Fruit fly (Drosophila melanogaster) whole organism, wandering third instar larva: ENCODE results near the gene Arp8.

Source experiments
- Mio ChIP-seq: sonication (Bioruptor generic); optimal IDR thresholded peaks from 2 replicates; lab custom pipeline; 2016; ENCODE audit warnings: missing biosample characterization, missing genetic modification characterization
- Myc ChIP-seq: fragments of >200 bp; optimal IDR thresholded peaks from 2 replicates; lab custom pipeline; 2017
- Sp1 ChIP-seq: fragments of 200-800 bp; sonication (Bioruptor generic); optimal IDR thresholded peaks from 3 replicates; lab custom pipeline; 2019; ENCODE audit warnings: missing biosample characterization, mild to moderate bottlenecking, missing genetic modification characterization, moderate library complexity
- dmrt93B ChIP-seq: fragments of 200-800 bp; sonication (Bioruptor generic); optimal IDR thresholded peaks from 2 replicates; lab custom pipeline; 2018; ENCODE audit warnings: missing biosample characterization, mild to moderate bottlenecking, missing genetic modification characterization
- foxo ChIP-seq, 2 experiments: fragments of 200-800 bp; sonication (Bioruptor generic); optimal IDR thresholded peaks; 2 replicates in 1 of 2; 3 replicates in 1 of 2; lab custom pipeline; 2016 to 2017; ENCODE audit warnings: missing biosample characterization in 2 of 2, missing genetic modification characterization in 2 of 2
- fru ChIP-seq: fragments of 200-800 bp; sonication (Bioruptor generic); optimal IDR thresholded peaks from 3 replicates; lab custom pipeline; 2016; ENCODE audit warnings: missing biosample characterization, mild to moderate bottlenecking, missing genetic modification characterization
- h ChIP-seq: fragments of 200-800 bp; sonication (Bioruptor generic); optimal IDR thresholded peaks from 3 replicates; lab custom pipeline; 2016; ENCODE audit warnings: missing biosample characterization, mild to moderate bottlenecking, missing genetic modification characterization
- jim ChIP-seq: fragments of 175-275, 200-325 bp; sonication (Bioruptor generic); optimal IDR thresholded peaks from 2 replicates; lab custom pipeline; 2016; ENCODE audit warnings: missing biosample characterization, mild to moderate bottlenecking, missing genetic modification characterization
- psq ChIP-seq: fragments of 200-800 bp; sonication (Bioruptor generic); optimal IDR thresholded peaks from 3 replicates; lab custom pipeline; 2017; ENCODE audit warnings: missing biosample characterization, mild to moderate bottlenecking, missing genetic modification characterization, moderate library complexity
- sv ChIP-seq: fragments of 200-800 bp; sonication (Bioruptor generic); optimal IDR thresholded peaks from 3 replicates; lab custom pipeline; 2016; ENCODE audit warnings: missing biosample characterization, missing genetic modification characterization
- usp ChIP-seq: fragments of >200 bp; optimal IDR thresholded peaks from 2 replicates; lab custom pipeline; 2017; ENCODE audit warnings: missing biosample characterization, missing genetic modification characterization
- woc ChIP-seq: sonication (Bioruptor generic); optimal IDR thresholded peaks from 2 replicates; lab custom pipeline; 2016; ENCODE audit warnings: missing biosample characterization, mild to moderate bottlenecking, missing genetic modification characterization

DNA sequence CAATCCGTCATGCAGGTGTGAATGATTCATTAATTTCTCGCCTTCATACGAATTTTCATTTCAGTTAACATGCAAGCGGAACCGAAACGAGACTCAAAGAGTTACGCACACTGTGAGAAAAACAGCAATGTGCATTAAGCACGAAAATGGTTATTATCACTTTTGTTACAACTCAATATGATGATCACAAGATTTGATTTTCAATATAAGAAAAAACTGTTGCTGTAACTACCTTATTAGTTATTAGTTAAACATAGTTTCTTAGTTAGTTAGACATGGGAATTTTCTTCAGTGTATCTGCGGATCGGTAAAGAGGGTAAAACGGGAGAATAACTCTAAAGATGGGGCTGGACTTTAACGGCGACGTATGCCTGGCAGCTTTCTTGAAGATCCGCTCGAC lies 45.8 kb downstream of the Arp8 start:
- TF ChIP-seq woc (peak; percentile 33), h (GFP tag; lab: Kevin White, UChicago) (peak; percentile 70), sv (GFP tag; lab: Kevin White, UChicago) (no peak), dmrt93B (GFP tag; lab: Kevin White, UChicago) (peak; percentile 37), Sp1 (GFP tag; lab: Kevin White, UChicago) (peak; percentile 71), psq (peak; percentile 50), Mio (GFP tag; lab: Kevin White, UChicago) (no peak), jim (GFP tag; lab: Kevin White, UChicago) (no peak), Myc (lab: Kevin White, UChicago) (no peak), foxo (GFP tag; optimal IDR thresholded peaks at IDR 0.05; lab: Kevin White, UChicago) (peak in 1 of 2 experiments; percentile 66), fru (peak; percentile 68), usp (GFP tag; lab: Kevin White, UChicago) (no peak)
